Fruit fly (Drosophila melanogaster): ENCODE results near the gene CG12206.

Gene CG12206

DNA sequence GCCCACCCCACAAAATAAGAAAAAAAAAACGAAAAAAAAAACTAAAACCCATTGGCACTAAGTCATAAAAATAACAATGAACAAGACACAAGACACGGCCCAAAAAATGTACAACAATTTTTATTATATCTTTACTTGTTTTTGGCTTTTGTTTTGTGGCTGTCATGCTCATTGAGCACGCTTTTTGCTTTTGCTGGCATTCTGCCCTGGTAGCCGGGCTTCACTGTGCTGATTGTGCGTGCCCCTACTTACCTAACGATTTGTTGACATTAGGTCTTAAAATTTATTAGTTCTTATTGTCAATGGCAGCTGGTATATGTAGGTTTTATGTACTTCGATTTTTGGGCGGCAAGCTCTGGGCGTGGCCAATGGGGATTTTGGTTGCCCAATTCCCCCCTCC is 15.8 kb downstream of the CG12206 start:
- TF ChIP-seq CTCF (optimal IDR thresholded peaks at IDR 0.05) (no peak), CG8478 (optimal IDR thresholded peaks at IDR 0.05) (no peak)

DNA sequence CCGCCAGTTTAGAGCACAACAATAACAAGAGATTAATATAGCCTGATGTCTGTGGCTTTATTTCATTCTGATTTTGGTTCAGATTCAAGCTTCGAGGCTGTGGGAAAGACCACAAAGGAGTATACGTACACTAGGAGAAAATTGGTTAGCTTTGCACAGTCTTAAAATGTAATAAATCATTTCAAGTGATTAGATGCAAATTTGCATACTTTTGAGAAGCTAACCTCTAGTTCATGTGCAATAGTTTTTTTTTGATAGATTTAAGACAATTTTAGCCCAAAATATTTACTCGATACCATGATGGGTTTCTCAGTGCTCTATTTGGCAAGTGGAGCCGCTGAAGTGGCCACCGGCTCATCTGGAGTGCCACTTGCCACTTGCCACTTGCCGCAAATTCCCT is 16.8 kb downstream of the CG12206 start:
- TF ChIP-seq CTCF (optimal IDR thresholded peaks at IDR 0.05), result no peak

DNA sequence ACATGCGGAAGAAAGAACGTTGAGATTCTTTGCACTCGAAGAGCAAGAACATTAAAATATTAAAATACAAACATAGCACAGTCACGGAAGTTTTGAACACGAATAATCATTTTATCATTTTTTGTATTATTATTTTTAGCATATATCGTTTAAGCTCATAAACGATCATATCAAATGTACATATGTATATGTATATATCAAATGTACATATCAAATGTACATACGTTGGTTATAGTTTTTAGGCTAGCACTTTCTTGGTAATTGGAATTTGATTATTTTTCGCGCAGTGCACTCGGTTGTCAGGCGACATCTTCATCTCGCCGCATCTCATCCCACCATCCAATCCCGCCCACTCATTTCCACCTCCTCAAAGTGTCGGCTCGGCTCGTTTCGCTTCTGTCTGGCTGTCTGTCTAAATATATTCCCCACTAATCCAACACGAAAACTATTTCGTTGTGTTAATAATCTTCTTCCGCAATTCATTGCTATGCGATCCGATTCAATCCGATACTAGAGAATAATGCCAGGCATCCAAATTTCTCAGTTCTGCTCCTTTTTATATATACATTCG is 18.8 kb downstream of the CG12206 start:
- TF ChIP-seq CTCF (optimal IDR thresholded peaks at IDR 0.05), result no peak
- TF ChIP-seq CG8478 (optimal IDR thresholded peaks at IDR 0.05), result no peak

DNA sequence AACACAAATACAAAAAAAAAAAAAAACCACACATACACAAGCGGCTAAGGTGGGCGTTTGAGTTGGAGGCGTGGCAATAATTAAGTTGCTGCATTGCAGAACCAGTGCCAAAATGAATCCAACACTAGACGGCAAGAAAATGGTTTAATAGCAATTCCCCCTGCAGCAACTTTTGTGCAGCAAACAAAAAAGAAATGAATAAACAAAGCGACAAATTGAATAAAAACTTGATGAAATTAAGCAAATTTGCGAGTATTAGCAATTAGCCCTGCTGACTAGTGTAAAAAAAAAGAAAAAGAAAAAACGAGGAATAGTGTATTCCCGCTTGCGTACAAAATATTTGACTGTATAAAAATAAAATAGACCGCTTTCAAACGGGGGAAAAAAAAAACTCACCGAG is 19.6 kb downstream of the CG12206 start:
- TF ChIP-seq CG8478 (optimal IDR thresholded peaks at IDR 0.05) (no peak), CTCF (optimal IDR thresholded peaks at IDR 0.05) (no peak)

DNA sequence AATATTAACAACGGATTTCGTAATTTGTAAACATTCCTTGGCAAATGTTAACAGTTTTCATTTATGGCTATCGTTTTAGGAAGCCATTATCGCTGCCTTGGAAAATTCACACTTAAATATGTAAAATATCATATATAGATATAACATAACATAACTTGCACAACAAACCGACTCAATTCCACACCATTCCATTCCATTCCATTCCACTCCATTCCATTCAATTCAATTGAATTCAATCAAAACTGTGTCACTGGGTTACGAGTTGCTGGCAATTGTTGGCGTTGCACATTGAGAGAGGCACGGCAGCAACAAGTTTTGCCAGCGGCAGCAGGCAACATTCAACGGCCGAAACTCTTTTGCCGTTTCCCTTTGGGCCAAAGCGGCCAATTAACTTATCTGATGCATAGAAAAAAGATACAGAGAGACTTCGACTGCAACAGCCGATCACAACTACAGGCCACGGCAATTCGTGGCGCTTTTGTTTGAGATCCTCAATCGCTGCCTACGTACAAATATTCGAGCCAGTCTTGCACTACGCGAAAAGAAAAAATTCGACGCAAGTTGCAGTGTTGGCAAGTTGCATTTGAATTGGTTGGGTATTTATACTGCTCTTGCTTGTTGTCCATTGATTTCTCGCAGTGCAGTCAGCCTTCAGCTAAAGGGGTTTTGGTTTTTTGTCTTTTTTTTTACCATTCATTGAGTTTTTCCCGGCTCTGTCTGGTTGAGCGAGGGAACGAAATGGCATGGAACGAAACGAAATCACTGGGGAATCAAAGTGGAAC is 21.1 kb downstream of the CG12206 start:
- TF ChIP-seq CTCF (optimal IDR thresholded peaks at IDR 0.05) (no peak), CG8478 (optimal IDR thresholded peaks at IDR 0.05) (no peak)

DNA sequence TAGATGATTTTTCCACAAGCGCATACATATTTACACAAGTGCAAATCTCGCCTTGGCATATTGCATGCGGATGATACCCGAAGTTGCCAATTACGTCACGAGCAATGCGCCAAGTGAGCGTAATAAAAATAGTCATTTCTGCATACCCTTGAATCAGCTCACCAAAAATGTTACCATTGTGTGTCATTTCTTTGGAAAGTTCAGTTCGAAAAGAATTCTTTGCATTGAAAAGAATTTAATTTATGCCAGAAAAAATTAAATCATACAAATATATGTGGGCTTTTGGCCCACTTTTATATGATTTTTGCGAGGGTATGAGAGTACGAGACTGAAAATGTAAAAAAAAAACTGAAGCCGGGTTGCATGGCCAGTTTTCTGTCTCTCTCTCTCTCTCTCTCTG is 22.4 kb downstream of the CG12206 start:
- TF ChIP-seq CG8478 (optimal IDR thresholded peaks at IDR 0.05), result no peak
- TF ChIP-seq CTCF (optimal IDR thresholded peaks at IDR 0.05), result no peak

DNA sequence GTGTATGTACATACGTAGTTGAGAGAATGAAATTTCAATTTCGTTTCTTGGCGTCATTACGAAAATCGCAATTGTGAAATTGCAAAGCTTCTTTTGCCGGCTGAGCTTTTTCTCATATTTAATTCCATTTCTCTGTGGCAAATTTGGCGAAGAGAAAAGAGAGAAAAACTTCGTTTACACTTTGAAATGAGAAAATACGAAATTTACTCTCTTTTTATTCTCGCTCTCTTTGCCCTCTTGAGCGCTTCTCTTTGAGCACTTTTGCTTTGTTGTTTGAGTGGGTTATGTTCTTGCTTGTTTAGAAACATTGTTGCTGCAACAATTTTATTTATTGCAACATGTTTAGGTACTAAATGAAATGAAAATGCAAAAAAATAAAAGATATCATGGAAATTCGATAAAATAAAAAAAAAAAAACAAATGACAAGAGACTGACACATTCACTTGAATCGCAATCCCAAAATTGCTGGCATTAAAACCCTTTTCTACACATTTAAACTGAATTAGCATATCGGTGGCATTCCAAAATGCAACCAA is 23.0 kb downstream of the CG12206 start:
- no peak for TF ChIP-seq CTCF (optimal IDR thresholded peaks at IDR 0.05)
- no peak for TF ChIP-seq CG8478 (optimal IDR thresholded peaks at IDR 0.05)

DNA sequence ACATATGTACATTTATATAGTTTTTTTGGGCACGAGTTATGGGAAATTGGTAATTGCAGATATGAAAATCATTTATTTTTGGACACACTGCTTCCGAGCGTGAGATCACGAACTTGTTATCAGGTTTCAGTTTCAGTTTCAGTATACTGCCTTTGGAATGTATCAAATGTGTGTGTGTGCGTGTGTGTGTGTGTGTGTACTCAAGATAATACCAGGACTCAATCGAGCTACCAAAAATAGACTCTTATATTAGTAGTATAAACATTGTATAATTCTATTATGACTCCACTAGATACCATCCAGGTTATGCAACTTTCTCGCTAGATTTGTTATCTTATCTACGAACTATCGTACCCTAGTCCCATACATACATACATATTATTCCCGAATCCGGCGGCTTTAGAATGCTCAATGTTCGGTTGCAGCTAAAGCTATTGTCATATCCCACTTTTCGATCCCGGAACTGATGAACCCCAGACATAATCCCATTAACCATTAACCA is 25.4 kb downstream of the CG12206 start, which contains the start of gene CG12535:
CG12535 (minus strand) TSS at position 51 of the 502 bp plus-strand sequence.
- TF ChIP-seq CG8478 (optimal IDR thresholded peaks at IDR 0.05), result no peak
- TF ChIP-seq CTCF (optimal IDR thresholded peaks at IDR 0.05), result no peak

DNA sequence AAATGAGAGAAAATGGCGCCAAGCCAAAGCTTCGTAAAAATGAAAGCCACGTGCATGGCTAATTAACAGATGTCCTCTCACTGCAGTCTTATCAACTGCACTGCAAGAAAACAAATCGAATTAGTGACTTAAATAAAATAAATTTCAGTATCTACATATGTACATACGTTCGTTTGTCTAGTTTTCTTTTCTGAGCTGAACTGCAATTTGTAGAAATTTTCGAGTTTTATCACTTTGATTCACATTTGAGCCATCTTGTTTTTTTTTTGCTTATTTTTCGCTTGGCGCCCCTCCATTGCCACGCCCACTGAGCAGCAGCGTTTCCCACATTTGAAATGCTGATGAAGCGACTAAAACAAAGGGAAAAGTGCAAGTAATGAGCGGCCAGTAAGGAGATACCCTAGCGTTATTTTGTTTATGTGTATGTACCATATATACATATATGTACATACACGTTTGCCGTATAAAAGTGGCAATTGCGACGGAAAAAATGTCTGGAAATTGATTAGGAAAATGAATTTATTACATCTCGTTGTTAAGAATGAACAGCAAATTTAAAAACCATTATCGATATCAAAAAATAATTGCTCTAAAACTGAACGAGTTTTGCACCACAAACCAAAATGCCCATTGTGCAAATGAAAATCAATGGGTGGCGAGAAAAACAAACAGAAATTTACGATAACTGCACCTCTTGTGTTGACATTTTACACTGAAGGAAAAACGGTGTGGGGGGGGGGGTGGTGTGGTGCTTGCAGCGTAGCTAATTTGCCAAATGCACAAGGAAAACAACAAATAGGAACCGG is 26.4 kb downstream of the CG12206 start:
- TF ChIP-seq CTCF (optimal IDR thresholded peaks at IDR 0.05), result no peak
- no peak for TF ChIP-seq CG8478 (optimal IDR thresholded peaks at IDR 0.05)

DNA sequence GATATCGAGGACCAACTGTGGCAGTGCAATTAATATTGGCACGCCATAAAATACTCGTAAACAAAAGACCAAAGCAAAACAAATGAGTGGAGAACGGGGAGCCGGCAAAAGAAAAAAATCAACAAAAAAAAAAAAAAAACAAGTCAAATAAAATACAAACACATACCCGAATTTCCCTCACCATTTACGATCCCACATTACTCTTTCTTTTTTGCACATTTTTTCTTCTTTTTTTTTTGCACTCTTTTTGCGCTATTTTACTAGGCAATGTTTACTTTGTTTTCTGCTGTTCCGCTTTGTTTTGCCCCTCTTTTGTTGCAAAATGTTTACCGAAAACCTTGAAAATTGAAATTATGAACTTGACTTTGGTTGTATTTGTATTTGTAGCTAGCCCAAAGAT is 27.7 kb downstream of the CG12206 start:
- no peak for TF ChIP-seq CTCF (optimal IDR thresholded peaks at IDR 0.05)
- no peak for TF ChIP-seq CG8478 (optimal IDR thresholded peaks at IDR 0.05)

DNA sequence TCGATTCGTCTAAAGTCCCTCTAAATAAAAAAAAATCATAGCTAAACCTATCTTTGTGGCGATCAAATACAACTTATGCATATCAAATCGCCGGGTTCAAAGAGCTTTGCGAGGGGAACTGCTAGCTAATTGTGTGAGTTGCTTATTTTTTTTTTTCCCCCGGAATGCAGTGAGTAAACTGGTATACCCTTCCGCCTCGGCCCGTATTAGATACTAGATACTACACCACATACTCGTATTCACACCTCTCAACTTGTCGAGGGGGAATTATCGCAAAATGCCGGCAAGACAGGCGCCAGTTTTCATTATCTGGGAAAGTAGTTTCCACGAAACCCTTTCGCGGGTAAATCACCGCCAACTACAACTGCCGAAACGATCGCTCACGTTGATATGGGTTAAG is 28.2 kb downstream of the CG12206 start:
- TF ChIP-seq CTCF (optimal IDR thresholded peaks at IDR 0.05), result no peak
- no peak for TF ChIP-seq CG8478 (optimal IDR thresholded peaks at IDR 0.05)

DNA sequence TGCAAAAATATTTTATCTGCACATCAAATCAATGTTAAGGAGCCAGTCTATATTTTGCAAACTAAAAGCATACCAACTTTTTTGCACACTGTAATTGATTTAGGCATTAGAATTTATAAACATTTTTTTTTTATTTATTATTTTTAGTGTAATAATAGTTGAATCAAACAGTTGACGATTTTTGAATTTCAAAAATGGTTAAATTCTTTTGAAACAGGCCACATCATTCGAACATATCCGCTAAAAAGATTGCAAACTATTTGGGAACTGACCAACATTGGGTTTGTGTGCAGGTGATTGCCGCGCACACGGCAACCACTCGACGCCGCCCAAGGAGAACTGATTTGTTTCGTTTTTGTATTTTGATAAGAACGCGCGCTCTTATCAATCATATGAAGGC is 29.5 kb downstream of the CG12206 start:
- TF ChIP-seq CG8478 (optimal IDR thresholded peaks at IDR 0.05) (no peak), CTCF (optimal IDR thresholded peaks at IDR 0.05) (no peak)

DNA sequence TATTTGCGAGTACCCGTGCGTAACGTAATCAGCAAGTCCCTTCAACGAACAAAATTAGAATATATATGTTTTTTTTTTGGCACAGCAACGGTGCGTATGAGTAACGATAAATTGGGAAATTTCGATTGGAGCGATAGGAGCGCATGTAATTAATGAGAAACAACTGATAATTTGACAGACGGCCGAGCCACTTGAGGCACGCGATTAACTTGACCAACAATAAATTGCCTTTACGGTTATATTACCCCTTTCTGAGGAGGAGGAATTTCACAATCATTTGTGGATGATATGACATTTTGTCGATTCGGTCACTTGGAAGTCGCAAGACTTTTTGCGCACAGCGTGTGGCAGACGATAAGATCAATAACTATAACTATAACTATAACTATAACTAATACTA is 30.4 kb downstream of the CG12206 start:
- TF ChIP-seq CG8478 (optimal IDR thresholded peaks at IDR 0.05) (no peak), CTCF (optimal IDR thresholded peaks at IDR 0.05) (no peak)

DNA sequence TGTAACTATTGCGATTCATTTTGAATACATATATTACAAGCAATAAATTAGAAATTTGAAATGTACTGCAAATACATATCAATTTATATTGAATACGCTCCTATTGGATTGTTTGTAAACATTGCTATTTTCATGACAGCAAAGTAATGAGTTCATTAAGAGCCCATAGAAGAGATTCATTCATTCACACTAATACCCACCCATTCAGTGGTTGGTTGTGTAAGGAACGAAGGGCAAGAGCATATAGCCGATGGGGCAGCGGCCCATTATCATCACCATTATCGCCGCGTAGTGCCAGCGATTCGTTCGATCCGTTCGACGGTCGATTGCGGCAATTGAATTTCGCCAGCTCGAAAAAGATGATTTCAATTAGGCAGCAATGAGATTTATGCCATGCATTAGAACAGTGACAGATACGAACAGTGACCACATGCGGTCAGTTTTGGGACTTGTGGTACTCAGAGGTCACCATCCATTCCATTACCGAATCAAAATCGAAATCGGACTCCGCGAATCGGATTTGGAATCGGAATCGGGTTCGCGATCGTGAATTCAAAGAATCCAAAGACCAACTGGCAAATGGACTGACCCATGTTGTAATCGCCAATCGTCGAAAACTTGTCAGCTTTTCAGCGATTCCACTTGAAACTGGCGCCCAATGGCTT is 31.6 kb downstream of the CG12206 start:
- TF ChIP-seq CG8478 (optimal IDR thresholded peaks at IDR 0.05), result no peak
- no peak for TF ChIP-seq CTCF (optimal IDR thresholded peaks at IDR 0.05)

DNA sequence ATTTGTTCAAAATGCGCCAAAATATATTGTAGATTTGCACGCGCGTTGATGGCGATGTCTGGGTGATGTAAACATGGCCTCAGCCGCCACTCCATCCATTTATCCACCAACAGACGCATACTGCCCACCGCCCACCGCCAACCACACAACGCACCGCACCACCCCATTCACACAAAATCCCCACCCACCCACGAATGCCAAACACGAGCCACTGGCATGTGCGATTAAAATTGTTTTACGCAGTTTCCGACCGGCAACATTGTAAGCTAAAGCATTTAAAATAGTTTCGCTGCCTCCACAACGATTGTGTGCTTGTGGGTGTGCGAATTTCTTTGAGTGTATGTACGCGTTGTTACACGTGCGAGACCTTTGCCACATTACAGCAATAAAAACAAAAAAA is 33.8 kb downstream of the CG12206 start:
- no peak for TF ChIP-seq CTCF (optimal IDR thresholded peaks at IDR 0.05)
- TF ChIP-seq CG8478 (optimal IDR thresholded peaks at IDR 0.05), result no peak
